Worm (Caenorhabditis elegans) whole organism, late embryonic: ENCODE data around the gene atf-2.

ENCODE experiments used
- F13H6.1 ChIP-seq: sonication (generic microtip); optimal IDR thresholded peaks from 2 replicates; lab custom pipeline; 2016; ENCODE audit warnings: missing genetic modification characterization, missing compliant biosample characterization
- ama-1 ChIP-seq: fragments of 150-350 bp; optimal IDR thresholded peaks from 2 replicates; lab custom pipeline; 2014
- ceh-22 ChIP-seq: sonication (generic microtip); optimal IDR thresholded peaks from 2 replicates; lab custom pipeline; 2017; ENCODE audit warnings: missing biosample characterization, missing genetic modification characterization
- elt-2 ChIP-seq: sonication (generic microtip); optimal IDR thresholded peaks from 2 replicates; lab custom pipeline; 2016; ENCODE audit warnings: missing genetic modification reagents, missing genetic modification characterization, missing compliant biosample characterization
- mec-3 ChIP-seq: sonication (generic microtip); optimal IDR thresholded peaks from 2 replicates; lab custom pipeline; 2016; ENCODE audit warnings: borderline replicate concordance, missing genetic modification characterization, missing compliant biosample characterization
- pag-3 ChIP-seq: sonication (generic microtip); optimal IDR thresholded peaks from 2 replicates; lab custom pipeline; 2016; ENCODE audit warnings: missing compliant biosample characterization, missing genetic modification characterization, borderline replicate concordance
- pha-4 ChIP-seq: fragments of 150-350 bp; optimal IDR thresholded peaks from 2 replicates; lab custom pipeline; 2018; ENCODE audit warnings: missing biosample characterization, missing genetic modification reagents, missing genetic modification characterization
- rnt-1 ChIP-seq: sonication (generic microtip); optimal IDR thresholded peaks from 2 replicates; lab custom pipeline; 2016; ENCODE audit warnings: missing genetic modification characterization, missing compliant biosample characterization
- sox-2 ChIP-seq: fragments of 200-800 bp; sonication (Bioruptor generic); IDR thresholded peaks from 2 replicates; pipeline ENCODE4 v1.3.6; 2022; ENCODE audit warnings: missing genetic modification reagents, missing genetic modification characterization, missing compliant biosample characterization
- tbx-2 ChIP-seq: sonication (generic microtip); optimal IDR thresholded peaks from 2 replicates; lab custom pipeline; 2016; ENCODE audit warnings: missing genetic modification characterization, missing compliant biosample characterization
- unc-55 ChIP-seq: sonication (generic microtip); optimal IDR thresholded peaks from 2 replicates; lab custom pipeline; 2017; ENCODE audit warnings: missing biosample characterization, missing genetic modification reagents, missing genetic modification characterization
- zip-5 ChIP-seq: sonication (generic microtip); optimal IDR thresholded peaks from 2 replicates; lab custom pipeline; 2016; ENCODE audit warnings: missing genetic modification characterization, missing compliant biosample characterization

DNA sequence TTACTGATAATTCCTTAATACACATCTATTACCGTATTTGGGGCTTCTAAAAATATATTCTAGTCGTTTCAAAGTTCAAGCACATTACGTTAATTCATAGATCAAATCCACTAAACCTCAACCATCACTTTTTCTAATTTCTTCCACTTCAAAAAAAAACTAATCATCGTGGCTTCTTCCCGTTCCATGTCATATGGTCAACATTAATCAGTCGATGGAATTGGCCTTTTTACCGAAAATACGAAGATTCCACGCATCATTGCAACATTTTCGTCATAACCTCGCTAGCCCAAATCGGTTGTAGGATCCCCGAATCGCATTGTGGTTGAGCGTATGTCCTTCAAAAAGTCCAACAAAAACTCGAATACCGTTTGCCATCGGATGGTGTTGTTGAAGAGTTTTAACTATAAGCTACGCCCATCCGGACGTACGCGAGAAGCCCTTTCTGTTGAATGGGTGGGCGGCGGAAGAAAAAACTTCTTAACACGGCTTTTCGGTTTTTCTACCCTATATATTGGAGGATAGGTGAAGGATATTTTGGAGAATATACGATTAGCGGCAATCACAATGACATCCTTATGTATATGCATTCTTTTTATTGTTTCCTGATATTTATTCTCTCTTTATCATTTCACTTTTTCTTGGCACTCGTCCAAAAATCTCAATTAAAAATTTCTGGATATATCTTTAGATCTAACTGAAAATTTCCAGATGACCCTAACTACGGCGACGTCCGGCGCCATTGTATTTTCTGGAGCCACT lies 19.3 kb upstream of the atf-2 start, which contains the start of gene rol-6:
- no peak for TF ChIP-seq pha-4 (tag; lab: Kevin White, UChicago)
- TF ChIP-seq F13H6.1 (tag; lab: Kevin White, UChicago) = no peak
- TF ChIP-seq mec-3 (tag; lab: Kevin White, UChicago) = no peak
- no peak for TF ChIP-seq pag-3
- no peak for TF ChIP-seq sox-2 (GFP tag; lab: Robert Waterston, UW)
- TF ChIP-seq unc-55 (GFP tag; lab: Kevin White, UChicago) = no peak
- TF ChIP-seq rnt-1 (tag; lab: Kevin White, UChicago) = no peak
- no peak for TF ChIP-seq elt-2 (tag; lab: Kevin White, UChicago)
- TF ChIP-seq zip-5 (tag; lab: Kevin White, UChicago) = no peak
- no peak for TF ChIP-seq ceh-22 (tag; lab: Kevin White, UChicago)
- no peak for TF ChIP-seq ama-1 (lab: Kevin White, UChicago)
- no peak for TF ChIP-seq tbx-2
